Fruit fly (Drosophila melanogaster) whole organism, wandering third instar larva: ENCODE data around the gene Ythdc1.
A peak's percentile ranks its signal among the peaks of the same experiment; 100 is the strongest.

ENCODE experiments used
- Abd-B ChIP-seq: fragments of >200 bp; optimal IDR thresholded peaks from 2 replicates; lab custom pipeline; 2017; ENCODE audit warnings: missing biosample characterization, missing genetic modification characterization
- CG32264 ChIP-seq: fragments of 200-800 bp; sonication (Bioruptor generic); optimal IDR thresholded peaks from 2 replicates; lab custom pipeline; 2016; ENCODE audit warnings: missing biosample characterization, missing genetic modification characterization
- CG9705 ChIP-seq: fragments of 200-800 bp; sonication (Bioruptor generic); optimal IDR thresholded peaks from 2 replicates; lab custom pipeline; 2018; ENCODE audit warnings: missing biosample characterization, mild to moderate bottlenecking, missing genetic modification characterization
- CrebA ChIP-seq: fragments of 200-800 bp; sonication (Bioruptor generic); optimal IDR thresholded peaks from 2 replicates; lab custom pipeline; 2016; ENCODE audit warnings: missing biosample characterization, mild to moderate bottlenecking, missing genetic modification characterization, borderline replicate concordance
- Dfd ChIP-seq: fragments of >200 bp; optimal IDR thresholded peaks from 2 replicates; lab custom pipeline; 2017; ENCODE audit warnings: missing biosample characterization, missing genetic modification characterization
- Dif ChIP-seq: fragments of 200-275, 200-300 bp; sonication (Bioruptor generic); optimal IDR thresholded peaks from 2 replicates; lab custom pipeline; 2018; ENCODE audit warnings: missing biosample characterization, missing genetic modification characterization; ENCODE audit not compliant: partially characterized antibody
- GATAd ChIP-seq: sonication (Bioruptor generic); optimal IDR thresholded peaks from 2 replicates; lab custom pipeline; 2016; ENCODE audit warnings: missing biosample characterization, missing genetic modification characterization
- HLH106 ChIP-seq: fragments of 200-800 bp; optimal IDR thresholded peaks from 3 replicates; lab custom pipeline; 2019; ENCODE audit warnings: missing biosample characterization, mild to moderate bottlenecking, missing genetic modification characterization, moderate library complexity
- Hnf4 ChIP-seq: fragments of 200-800 bp; sonication (Bioruptor generic); optimal IDR thresholded peaks from 2 replicates; lab custom pipeline; 2016; ENCODE audit warnings: missing biosample characterization, mild to moderate bottlenecking, missing genetic modification characterization
- Hr78 ChIP-seq: fragments of >200 bp; optimal IDR thresholded peaks from 2 replicates; lab custom pipeline; 2017; ENCODE audit warnings: missing biosample characterization, missing genetic modification characterization
- Hr83 ChIP-seq: fragments of 200-300 bp; sonication (Bioruptor generic); optimal IDR thresholded peaks from 2 replicates; lab custom pipeline; 2016; ENCODE audit warnings: missing biosample characterization, mild to moderate bottlenecking, missing genetic modification characterization, moderate library complexity; ENCODE audit not compliant: poor library complexity, severe bottlenecking
- Jra ChIP-seq: sonication (Bioruptor generic); optimal IDR thresholded peaks from 2 replicates; lab custom pipeline; 2016; ENCODE audit warnings: missing biosample characterization, missing genetic modification characterization
- Mio ChIP-seq: sonication (Bioruptor generic); optimal IDR thresholded peaks from 2 replicates; lab custom pipeline; 2016; ENCODE audit warnings: missing biosample characterization, missing genetic modification characterization
- Myc ChIP-seq: fragments of >200 bp; optimal IDR thresholded peaks from 2 replicates; lab custom pipeline; 2017
- N ChIP-seq: fragments of >200 bp; optimal IDR thresholded peaks from 2 replicates; lab custom pipeline; 2018; ENCODE audit warnings: missing biosample characterization, missing external identifiers, missing genetic modification characterization
- OdsH ChIP-seq: fragments of 200-800 bp; sonication (Bioruptor generic); optimal IDR thresholded peaks from 2 replicates; lab custom pipeline; 2016; ENCODE audit warnings: missing biosample characterization, mild to moderate bottlenecking, missing genetic modification characterization
- Rel ChIP-seq, 2 experiments: fragments of 200-800 bp; sonication (Bioruptor generic) in 1 of 2; optimal IDR thresholded peaks; 2 replicates in 1 of 2; 3 replicates in 1 of 2; lab custom pipeline; 2016 to 2019; ENCODE audit warnings: mild to moderate bottlenecking in 2 of 2, missing biosample characterization in 2 of 2, missing genetic modification characterization in 2 of 2, moderate library complexity in 1 of 2
- Sp1 ChIP-seq: fragments of 200-800 bp; sonication (Bioruptor generic); optimal IDR thresholded peaks from 3 replicates; lab custom pipeline; 2019; ENCODE audit warnings: missing biosample characterization, mild to moderate bottlenecking, missing genetic modification characterization, moderate library complexity
- Vsx2 ChIP-seq: fragments of 200-300, 225-300 bp; sonication (Bioruptor generic); optimal IDR thresholded peaks from 2 replicates; lab custom pipeline; 2018; ENCODE audit warnings: missing biosample characterization, missing genetic modification characterization; ENCODE audit not compliant: partially characterized antibody
- br ChIP-seq: fragments of 200-800 bp; sonication (Bioruptor generic); optimal IDR thresholded peaks from 2 replicates; lab custom pipeline; 2016; ENCODE audit warnings: missing biosample characterization, missing genetic modification characterization
- brk ChIP-seq: fragments of 200-800 bp; sonication (Bioruptor generic); optimal IDR thresholded peaks from 2 replicates; lab custom pipeline; 2016; ENCODE audit warnings: missing biosample characterization, mild to moderate bottlenecking, missing genetic modification characterization
- dl ChIP-seq, 2 experiments: fragments of 175-275, 200-275 bp in 1 of 2; fragments of 200-275 bp in 1 of 2; sonication (Bioruptor generic); optimal IDR thresholded peaks; lab custom pipeline; 2018; ENCODE audit warnings: mild to moderate bottlenecking in 2 of 2, missing biosample characterization in 2 of 2, missing genetic modification characterization in 2 of 2, moderate library complexity in 2 of 2; ENCODE audit not compliant: partially characterized antibody in 2 of 2, insufficient read depth in 1 of 2
- dmrt93B ChIP-seq: fragments of 200-800 bp; sonication (Bioruptor generic); optimal IDR thresholded peaks from 2 replicates; lab custom pipeline; 2018; ENCODE audit warnings: missing biosample characterization, mild to moderate bottlenecking, missing genetic modification characterization
- dsf ChIP-seq: sonication (Bioruptor generic); optimal IDR thresholded peaks from 2 replicates; lab custom pipeline; 2016; ENCODE audit warnings: missing biosample characterization, missing genetic modification characterization, borderline replicate concordance
- ey ChIP-seq: fragments of 200-800 bp; sonication (Bioruptor generic); optimal IDR thresholded peaks from 2 replicates; lab custom pipeline; 2016; ENCODE audit warnings: missing biosample characterization, missing genetic modification characterization
- foxo ChIP-seq, 2 experiments: fragments of 200-800 bp; sonication (Bioruptor generic); optimal IDR thresholded peaks; 2 replicates in 1 of 2; 3 replicates in 1 of 2; lab custom pipeline; 2016 to 2017; ENCODE audit warnings: missing biosample characterization in 2 of 2, missing genetic modification characterization in 2 of 2
- fru ChIP-seq: fragments of 200-800 bp; sonication (Bioruptor generic); optimal IDR thresholded peaks from 3 replicates; lab custom pipeline; 2016; ENCODE audit warnings: missing biosample characterization, mild to moderate bottlenecking, missing genetic modification characterization
- h ChIP-seq: fragments of 200-800 bp; sonication (Bioruptor generic); optimal IDR thresholded peaks from 3 replicates; lab custom pipeline; 2016; ENCODE audit warnings: missing biosample characterization, mild to moderate bottlenecking, missing genetic modification characterization
- jim ChIP-seq: fragments of 175-275, 200-325 bp; sonication (Bioruptor generic); optimal IDR thresholded peaks from 2 replicates; lab custom pipeline; 2016; ENCODE audit warnings: missing biosample characterization, mild to moderate bottlenecking, missing genetic modification characterization
- lola ChIP-seq: fragments of >200 bp; optimal IDR thresholded peaks from 2 replicates; lab custom pipeline; 2017; ENCODE audit warnings: missing biosample characterization, missing genetic modification characterization
- pan ChIP-seq: fragments of >200 bp; optimal IDR thresholded peaks from 2 replicates; lab custom pipeline; 2017
- psq ChIP-seq: fragments of 200-800 bp; sonication (Bioruptor generic); optimal IDR thresholded peaks from 3 replicates; lab custom pipeline; 2017; ENCODE audit warnings: missing biosample characterization, mild to moderate bottlenecking, missing genetic modification characterization, moderate library complexity
- rgr ChIP-seq: fragments of 200-800 bp; sonication (Bioruptor generic); optimal IDR thresholded peaks from 3 replicates; lab custom pipeline; 2016; ENCODE audit warnings: missing biosample characterization, mild to moderate bottlenecking, missing genetic modification characterization
- sage ChIP-seq: fragments of 200-800 bp; sonication (Bioruptor generic); optimal IDR thresholded peaks from 2 replicates; lab custom pipeline; 2016; ENCODE audit warnings: missing biosample characterization, mild to moderate bottlenecking, missing genetic modification characterization
- sv ChIP-seq: fragments of 200-800 bp; sonication (Bioruptor generic); optimal IDR thresholded peaks from 3 replicates; lab custom pipeline; 2016; ENCODE audit warnings: missing biosample characterization, missing genetic modification characterization
- tai ChIP-seq: sonication (Bioruptor generic); optimal IDR thresholded peaks from 2 replicates; lab custom pipeline; 2016; ENCODE audit warnings: missing biosample characterization, missing genetic modification characterization
- usp ChIP-seq: fragments of >200 bp; optimal IDR thresholded peaks from 2 replicates; lab custom pipeline; 2017; ENCODE audit warnings: missing biosample characterization, missing genetic modification characterization
- woc ChIP-seq: sonication (Bioruptor generic); optimal IDR thresholded peaks from 2 replicates; lab custom pipeline; 2016; ENCODE audit warnings: missing biosample characterization, mild to moderate bottlenecking, missing genetic modification characterization

The Ythdc1 gene

DNA sequence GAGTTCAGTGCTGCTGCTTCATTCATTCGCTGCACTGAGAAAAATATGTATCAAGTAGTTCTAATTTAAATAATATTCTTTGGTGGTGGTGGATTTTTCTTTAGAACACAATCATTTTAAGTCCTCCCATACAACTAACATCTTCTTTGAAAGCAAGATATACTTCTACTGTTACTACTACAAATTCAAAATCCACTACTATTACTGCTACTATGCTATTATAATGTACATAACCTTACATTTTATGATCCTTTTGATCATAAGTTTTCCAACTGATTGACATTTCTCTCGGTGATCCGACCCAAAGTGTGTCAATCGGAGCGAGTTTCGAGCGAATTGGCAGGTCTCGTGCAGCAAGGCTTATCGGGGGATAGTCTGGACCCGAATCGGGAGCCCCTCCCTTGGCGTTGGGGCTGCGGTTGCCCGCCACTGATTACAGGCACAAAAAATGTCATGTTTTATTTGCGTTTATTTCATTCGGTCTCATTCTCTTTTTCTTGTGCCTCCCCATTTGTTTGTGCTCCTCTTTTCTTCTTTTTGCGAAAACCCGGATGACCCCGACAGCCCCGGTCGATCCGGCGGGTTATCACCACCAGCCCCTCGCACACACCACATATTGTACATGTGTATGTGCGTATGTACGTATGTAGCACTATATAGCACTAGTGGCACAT lies 25.4 kb upstream of the Ythdc1 start:
- TF ChIP-seq OdsH (peak; percentile 76), Jra (GFP tag; lab: Kevin White, UChicago) (no peak), h (GFP tag; lab: Kevin White, UChicago) (peak; percentile 79), brk (GFP tag; lab: Kevin White, UChicago) (peak; percentile 44), HLH106 (tag; lab: Kevin White, UChicago) (peak; percentile 83), psq (peak; percentile 78), CG9705 (GFP tag; lab: Kevin White, UChicago) (peak; percentile 41), Sp1 (GFP tag; lab: Kevin White, UChicago) (peak; percentile 81), rgr (GFP tag; lab: Kevin White, UChicago) (peak; percentile 72), CG32264 (no peak), Hr78 (no peak), CrebA (GFP tag; lab: Kevin White, UChicago) (no peak), Hnf4 (GFP tag; lab: Kevin White, UChicago) (peak; percentile 58), GATAd (GFP tag; lab: Kevin White, UChicago) (no peak), Hr83 (GFP tag; lab: Kevin White, UChicago) (no peak), fru (GFP tag; lab: Kevin White, UChicago) (peak; percentile 79), Vsx2 (GFP tag; lab: Kevin White, UChicago) (no peak), tai (peak; percentile 24), br (GFP tag; lab: Kevin White, UChicago) (peak; percentile 78), woc (GFP tag; lab: Kevin White, UChicago) (peak; percentile 56), ey (peak; percentile 81), Mio (no peak), Dif (GFP tag; lab: Kevin White, UChicago) (no peak), Rel (GFP tag; optimal IDR thresholded peaks at IDR 0.05; lab: Kevin White, UChicago) (no peak), Rel (tag; optimal IDR thresholded peaks at IDR 0.05; lab: Kevin White, UChicago) (peak; percentile 77), foxo (GFP tag; optimal IDR thresholded peaks at IDR 0.05; lab: Kevin White, UChicago) (peak in 1 of 2 experiments; percentile 85), dmrt93B (GFP tag; lab: Kevin White, UChicago) (peak; percentile 75)

DNA sequence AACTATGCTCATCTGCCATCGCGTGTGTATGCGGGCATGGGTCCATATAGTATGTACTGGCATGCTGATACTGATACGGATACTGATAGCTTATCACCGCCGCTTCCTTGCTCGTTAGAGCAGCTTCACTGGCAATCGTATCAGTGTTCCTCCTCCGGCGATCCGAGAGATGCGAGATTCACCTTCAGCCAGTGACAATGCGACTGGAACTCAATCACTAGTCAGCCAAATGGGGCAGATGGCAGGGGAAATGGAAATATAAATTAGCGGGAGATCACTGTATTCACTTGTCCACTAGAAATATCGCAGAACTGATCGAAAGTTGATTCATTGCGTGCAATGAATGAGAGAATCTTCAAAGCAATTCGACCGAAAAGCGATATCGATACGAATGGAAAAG lies 24.5 kb upstream of the Ythdc1 start:
- TF ChIP-seq CG32264 (no peak), CG9705 (GFP tag; lab: Kevin White, UChicago) (no peak), Vsx2 (GFP tag; lab: Kevin White, UChicago) (no peak), CrebA (GFP tag; lab: Kevin White, UChicago) (no peak), Dif (GFP tag; lab: Kevin White, UChicago) (no peak), woc (GFP tag; lab: Kevin White, UChicago) (no peak), pan (no peak), Mio (no peak), lola (GFP tag; lab: Kevin White, UChicago) (no peak), Jra (GFP tag; lab: Kevin White, UChicago) (no peak), jim (no peak), brk (GFP tag; lab: Kevin White, UChicago) (no peak), Myc (no peak)

DNA sequence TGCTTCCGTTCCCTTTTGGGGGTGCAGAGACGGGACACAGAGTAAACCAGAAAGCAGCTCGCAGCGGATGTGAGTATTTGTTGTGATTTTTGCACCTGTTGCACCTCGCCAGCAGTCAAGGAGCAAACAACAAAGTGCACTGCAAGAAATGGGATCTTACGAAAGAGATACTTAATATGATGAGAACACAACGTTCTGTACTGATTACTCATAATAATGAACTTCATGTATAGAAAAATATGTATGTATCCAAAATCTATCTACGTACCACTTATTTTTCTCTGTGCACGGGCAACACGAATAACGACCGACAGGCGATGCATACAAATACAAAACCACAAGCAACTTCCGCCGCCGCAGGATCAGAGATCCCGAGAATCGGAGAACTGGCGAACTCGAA lies 23.9 kb upstream of the Ythdc1 start:
- TF ChIP-seq Dfd (GFP tag; lab: Kevin White, UChicago) = no peak
- peak; percentile 54 for TF ChIP-seq Rel (GFP tag; optimal IDR thresholded peaks at IDR 0.05; lab: Kevin White, UChicago)
- TF ChIP-seq Rel (tag; optimal IDR thresholded peaks at IDR 0.05; lab: Kevin White, UChicago) = peak; percentile 49
- peak; percentile 89 for TF ChIP-seq OdsH
- peak; percentile 91 for TF ChIP-seq HLH106 (tag; lab: Kevin White, UChicago)
- peak; percentile 76 for TF ChIP-seq brk (GFP tag; lab: Kevin White, UChicago)
- no peak for TF ChIP-seq dl (GFP tag; optimal IDR thresholded peaks at IDR 0.05; lab: Kevin White, UChicago; ENCODE audit: insufficient read depth in 1 of 2, partially characterized antibody in 2 of 2)
- TF ChIP-seq CG9705 (GFP tag; lab: Kevin White, UChicago) = peak; percentile 80
- TF ChIP-seq Dif (GFP tag; lab: Kevin White, UChicago) = no peak
- peak; percentile 84 for TF ChIP-seq woc (GFP tag; lab: Kevin White, UChicago)
- no peak for TF ChIP-seq Myc
- TF ChIP-seq Hnf4 (GFP tag; lab: Kevin White, UChicago) = peak; percentile 82
- TF ChIP-seq usp (GFP tag; lab: Kevin White, UChicago) = no peak
- peak; percentile 84 for TF ChIP-seq br (GFP tag; lab: Kevin White, UChicago)
- no peak for TF ChIP-seq N
- peak; percentile 85 for TF ChIP-seq fru (GFP tag; lab: Kevin White, UChicago)
- TF ChIP-seq foxo (GFP tag; optimal IDR thresholded peaks at IDR 0.05; lab: Kevin White, UChicago) = peak in 1 of 2 experiments; percentile 86
- TF ChIP-seq ey = peak; percentile 88
- TF ChIP-seq pan = no peak
- TF ChIP-seq Sp1 (GFP tag; lab: Kevin White, UChicago) = peak; percentile 90
- no peak for TF ChIP-seq lola (GFP tag; lab: Kevin White, UChicago)
- no peak for TF ChIP-seq Mio
- peak; percentile 25 for TF ChIP-seq dsf
- peak; percentile 57 for TF ChIP-seq Jra (GFP tag; lab: Kevin White, UChicago)
- TF ChIP-seq Abd-B = no peak
- peak; percentile 84 for TF ChIP-seq psq
- TF ChIP-seq tai = peak; percentile 72
- no peak for TF ChIP-seq GATAd (GFP tag; lab: Kevin White, UChicago)
- no peak for TF ChIP-seq Hr78
- TF ChIP-seq rgr (GFP tag; lab: Kevin White, UChicago) = peak; percentile 87
- TF ChIP-seq sv (GFP tag; lab: Kevin White, UChicago) = no peak
- no peak for TF ChIP-seq Vsx2 (GFP tag; lab: Kevin White, UChicago)
- TF ChIP-seq CrebA (GFP tag; lab: Kevin White, UChicago) = peak; percentile 58
- TF ChIP-seq sage (GFP tag; lab: Kevin White, UChicago) = peak; percentile 85
- TF ChIP-seq dmrt93B (GFP tag; lab: Kevin White, UChicago) = peak; percentile 78
- TF ChIP-seq Hr83 (GFP tag; lab: Kevin White, UChicago) = no peak
- TF ChIP-seq CG32264 = peak; percentile 80
